Fruit fly (Drosophila melanogaster) S2 (cell line): Measurements from ENCODE around the gene prd1.

ENCODE experiments used
- CG8478 ChIP-seq: fragments of >200 bp; optimal IDR thresholded peaks from 2 replicates; lab custom pipeline; 2018
- CTCF ChIP-seq, 2 experiments: fragments of >200 bp; optimal IDR thresholded peaks; 2 replicates each; lab custom pipeline; 2018

The prd1 gene

dm6 chr3R:11786695-11787226 is at the start of gene prd1, which contains the start of gene HisCl1:
Gene prd1, minus strand, starts transcription at chr3R:11787014.
Gene HisCl1, plus strand, starts transcription at chr3R:11787176.
- TF ChIP-seq CTCF (optimal IDR thresholded peaks at IDR 0.05; lab: Kevin White, UChicago) = peak in 1 of 2 experiments; percentile 27
- TF ChIP-seq CG8478 (lab: Kevin White, UChicago) = no peak

DNA sequence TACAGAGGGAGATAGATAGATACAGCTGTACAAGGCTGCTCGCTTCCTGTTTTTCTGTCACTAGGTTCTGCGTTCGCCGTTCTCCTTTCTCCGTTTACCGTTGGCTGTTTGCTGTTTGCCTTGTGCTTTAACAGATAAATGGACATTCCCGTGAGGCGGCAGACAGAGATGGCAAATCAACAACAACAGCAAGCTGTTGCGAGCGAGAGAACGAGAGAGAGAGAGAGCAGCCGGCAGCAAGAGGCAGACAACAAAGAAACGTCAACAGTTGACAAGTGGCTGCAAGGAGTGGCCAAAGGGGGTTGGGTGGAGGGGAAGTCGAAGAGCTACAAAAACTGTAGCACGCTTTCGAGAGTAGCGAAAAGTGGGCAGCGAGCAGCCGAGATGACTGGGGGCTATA is 46.6 kb upstream of the prd1 start:
- no peak for TF ChIP-seq CTCF (optimal IDR thresholded peaks at IDR 0.05; lab: Kevin White, UChicago)
- TF ChIP-seq CG8478 (lab: Kevin White, UChicago) = no peak

dm6 chr3R:11830757-11831586 is 44.2 kb upstream of the prd1 start:
- TF ChIP-seq CTCF (optimal IDR thresholded peaks at IDR 0.05; lab: Kevin White, UChicago) = no peak
- TF ChIP-seq CG8478 (lab: Kevin White, UChicago) = no peak

DNA sequence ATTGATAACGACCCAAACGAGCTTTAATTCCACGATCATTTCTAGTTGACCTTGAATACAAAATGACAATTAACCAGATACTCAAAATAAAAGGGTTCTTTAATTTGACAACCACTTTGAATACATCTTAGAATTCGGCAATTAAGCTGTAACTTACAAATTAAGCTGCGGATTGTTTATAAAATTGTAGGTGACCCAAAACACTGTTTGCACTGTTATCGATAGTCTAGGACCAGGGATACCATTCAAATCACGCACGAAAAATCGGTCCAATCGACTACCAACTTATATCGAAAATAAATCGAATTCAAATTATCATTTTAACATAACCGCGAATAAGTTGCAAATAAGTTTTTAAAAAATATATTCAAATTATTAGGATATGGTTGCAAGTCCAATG is 35.5 kb upstream of the prd1 start, which contains the start of gene Kyat:
Gene Kyat (minus strand): TSS at position 228 of the 400 bp plus-strand sequence.
- TF ChIP-seq CTCF (optimal IDR thresholded peaks at IDR 0.05; lab: Kevin White, UChicago) (peak in 1 of 2 experiments; percentile 5), CG8478 (lab: Kevin White, UChicago) (no peak)

- TF ChIP-seq CTCF (optimal IDR thresholded peaks at IDR 0.05; lab: Kevin White, UChicago) (no peak), CG8478 (lab: Kevin White, UChicago) (no peak)
These were observed 35.0 kb upstream of the prd1 start for dm6 chr3R:11821800-11822199.

- no peak for TF ChIP-seq CTCF (optimal IDR thresholded peaks at IDR 0.05; lab: Kevin White, UChicago)
- no peak for TF ChIP-seq CG8478 (lab: Kevin White, UChicago)
These were observed 33.3 kb upstream of the prd1 start for dm6 chr3R:11820148-11820547.

DNA sequence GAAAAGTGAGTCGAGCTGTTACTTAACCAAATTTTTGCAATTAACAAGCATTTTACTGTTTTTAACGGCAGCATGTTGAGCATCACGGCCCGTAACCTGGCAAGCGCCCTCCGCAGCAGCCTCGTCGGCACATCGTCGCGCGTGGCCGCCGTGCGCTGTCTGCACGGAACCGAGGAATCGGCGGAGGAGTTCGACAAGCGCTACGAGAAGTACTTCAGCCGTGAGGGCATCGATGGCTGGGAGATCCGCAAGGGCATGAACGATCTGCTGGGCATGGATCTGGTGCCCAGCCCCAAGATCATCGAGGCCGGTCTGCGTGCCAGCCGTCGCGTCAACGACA is 32.8 kb upstream of the prd1 start:
- TF ChIP-seq CG8478 (lab: Kevin White, UChicago) (no peak), CTCF (optimal IDR thresholded peaks at IDR 0.05; lab: Kevin White, UChicago) (no peak)

- TF ChIP-seq CTCF (optimal IDR thresholded peaks at IDR 0.05; lab: Kevin White, UChicago) = no peak
- TF ChIP-seq CG8478 (lab: Kevin White, UChicago) = no peak
These were observed 32.3 kb upstream of the prd1 start, which contains the start of the genes COX5A and glo for dm6 chr3R:11818930-11819639. Gene COX5A, plus strand, starts transcription at chr3R:11819359. Gene glo, minus strand, starts transcription at chr3R:11819420.

DNA sequence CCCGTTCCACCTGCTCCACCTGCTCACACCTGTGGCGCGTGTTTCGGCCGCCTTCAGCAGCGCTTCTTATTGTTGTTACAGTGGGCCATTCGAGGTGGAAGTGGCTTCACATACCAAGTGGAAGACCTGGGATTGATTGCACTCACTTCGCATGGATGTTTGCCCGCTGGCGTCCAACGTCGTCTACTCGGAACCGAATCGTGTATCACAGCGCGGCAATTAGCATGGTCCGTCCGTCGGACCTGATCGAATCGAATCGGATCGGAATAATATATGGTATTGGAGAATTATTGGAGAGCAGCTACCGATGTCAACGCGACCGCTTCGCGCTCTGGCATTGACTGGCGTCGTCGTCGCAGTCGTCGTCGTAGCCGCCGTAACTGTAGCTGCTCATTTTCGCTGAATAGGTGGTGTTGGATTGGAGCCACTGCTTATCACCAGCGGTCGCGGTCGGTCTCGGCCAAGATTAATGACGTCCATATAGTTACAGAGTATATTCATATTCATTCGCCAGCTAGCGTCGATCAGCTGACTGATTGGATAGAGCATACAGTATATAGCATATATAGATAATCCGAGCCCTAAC is 26.2 kb upstream of the prd1 start, which contains the start of gene ClC-a:
Gene ClC-a (minus strand): TSS at position 327 of the 586 bp plus-strand sequence.
- no peak for TF ChIP-seq CTCF (optimal IDR thresholded peaks at IDR 0.05; lab: Kevin White, UChicago)
- TF ChIP-seq CG8478 (lab: Kevin White, UChicago) = no peak

DNA sequence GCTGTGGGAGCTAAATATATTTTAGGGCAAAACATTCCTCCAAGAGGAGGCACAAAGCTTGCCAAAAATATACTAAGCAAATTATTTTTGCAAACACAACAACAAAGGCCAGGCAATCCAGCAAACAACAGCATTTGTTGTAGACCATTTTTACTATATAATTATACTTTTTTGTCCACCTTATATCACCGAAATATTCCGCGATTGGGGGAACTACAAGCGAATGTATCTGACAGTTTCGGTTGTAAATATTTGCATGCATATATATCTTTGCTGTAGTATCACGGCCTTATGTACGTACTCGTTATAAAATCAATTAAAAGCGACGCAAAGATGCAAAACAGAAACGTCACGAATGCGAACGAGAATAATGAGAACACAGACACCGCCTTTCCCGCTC is 25.7 kb upstream of the prd1 start:
- TF ChIP-seq CG8478 (lab: Kevin White, UChicago) (no peak), CTCF (optimal IDR thresholded peaks at IDR 0.05; lab: Kevin White, UChicago) (no peak)

DNA sequence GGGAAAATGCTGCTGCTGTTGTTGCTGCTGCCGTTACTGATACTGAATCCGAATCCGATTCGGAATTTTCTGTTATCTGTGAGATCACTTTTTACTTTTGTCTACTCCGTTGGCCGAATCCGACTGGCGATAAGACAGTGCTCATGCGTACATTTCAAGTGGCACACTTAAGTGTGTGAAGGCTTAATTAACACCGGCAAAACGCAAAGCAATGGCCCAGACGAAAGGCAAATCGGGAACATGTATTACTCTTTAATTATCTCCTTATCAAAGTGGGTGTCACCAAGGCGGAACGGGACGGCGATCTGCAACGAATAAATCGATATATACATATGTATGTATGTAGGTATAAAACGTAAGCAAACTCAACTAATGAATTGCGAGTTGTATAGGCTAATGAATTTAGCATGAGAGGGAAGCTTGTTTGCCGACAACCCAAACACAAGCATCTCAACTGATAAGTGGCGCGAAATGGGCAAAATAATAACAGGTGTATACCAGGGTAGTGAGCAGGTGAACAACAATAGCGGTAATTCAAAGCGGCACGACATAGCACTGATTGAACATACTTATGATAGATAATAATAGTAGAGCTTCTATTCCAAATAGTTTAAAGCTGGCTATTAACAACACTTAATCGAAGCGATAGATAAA is 24.1 kb upstream of the prd1 start:
- TF ChIP-seq CG8478 (lab: Kevin White, UChicago) = no peak
- no peak for TF ChIP-seq CTCF (optimal IDR thresholded peaks at IDR 0.05; lab: Kevin White, UChicago)

DNA sequence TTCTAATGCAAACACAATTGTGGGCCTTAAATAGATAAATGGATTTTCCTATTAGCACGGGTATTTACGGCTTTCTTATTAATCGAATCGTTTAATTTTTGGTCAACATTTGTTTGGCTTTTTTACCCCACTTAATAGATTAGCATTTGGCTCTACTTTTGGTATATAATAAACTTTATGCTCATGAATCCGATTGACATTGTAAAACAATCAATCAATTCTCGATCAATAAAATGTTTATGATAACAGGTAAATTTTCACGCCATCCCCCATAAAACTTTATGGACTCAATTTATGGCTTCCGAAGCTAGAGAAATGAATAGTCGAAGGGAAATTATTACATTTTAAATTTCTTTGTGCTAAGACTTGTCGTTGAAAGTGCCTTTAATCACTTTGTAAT is 22.8 kb upstream of the prd1 start:
- TF ChIP-seq CTCF (optimal IDR thresholded peaks at IDR 0.05; lab: Kevin White, UChicago) = no peak
- no peak for TF ChIP-seq CG8478 (lab: Kevin White, UChicago)

DNA sequence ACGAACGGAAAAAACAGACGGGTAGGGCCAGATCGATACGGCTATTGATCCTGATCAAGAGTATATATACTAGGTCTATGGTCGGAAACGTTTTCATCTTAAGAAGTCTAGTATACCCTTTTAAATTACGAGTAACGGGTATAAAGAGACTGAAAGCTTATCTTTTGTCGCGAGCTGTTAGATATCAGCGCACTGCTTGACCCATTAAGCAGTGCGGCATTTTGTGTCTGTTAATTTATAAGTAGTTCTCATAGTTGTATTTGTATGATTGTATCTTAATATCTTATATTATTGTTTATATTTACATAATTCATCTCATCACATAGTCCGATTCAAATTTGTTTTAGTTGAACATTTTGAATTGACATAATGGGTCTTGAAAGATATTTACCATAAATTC is 20.8 kb upstream of the prd1 start:
- TF ChIP-seq CTCF (optimal IDR thresholded peaks at IDR 0.05; lab: Kevin White, UChicago) (no peak), CG8478 (lab: Kevin White, UChicago) (no peak)

DNA sequence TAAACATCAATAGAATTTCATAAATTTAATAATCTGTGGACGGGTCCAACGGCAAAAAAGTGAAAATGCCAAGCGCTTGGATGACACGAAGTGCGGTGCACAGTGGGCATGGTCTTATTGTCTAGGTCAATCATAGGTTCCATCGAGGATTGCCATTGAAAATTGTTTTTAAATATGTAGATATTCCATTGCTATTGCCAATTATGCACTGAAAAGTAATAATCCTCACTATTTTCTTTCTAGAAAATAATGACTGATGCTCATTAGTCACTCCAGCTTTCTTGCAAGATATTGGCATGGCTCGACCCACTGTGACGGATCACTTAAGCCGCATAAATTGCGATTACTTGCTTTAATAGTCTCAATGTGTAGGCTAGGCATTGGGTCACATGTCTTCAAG is 19.9 kb upstream of the prd1 start:
- TF ChIP-seq CG8478 (lab: Kevin White, UChicago) = no peak
- no peak for TF ChIP-seq CTCF (optimal IDR thresholded peaks at IDR 0.05; lab: Kevin White, UChicago)
